Fruit fly (Drosophila melanogaster) whole organism, prepupa: Measurements from ENCODE around the gene mAChR-B.

Source experiments
- CG10631 ChIP-seq: fragments of 200-800 bp; sonication (Bioruptor generic); optimal IDR thresholded peaks from 2 replicates; lab custom pipeline; 2016; ENCODE audit warnings: missing biosample characterization, missing genetic modification characterization
- CG10669 ChIP-seq: fragments of 200-800 bp; sonication (Bioruptor generic); optimal IDR thresholded peaks from 3 replicates; lab custom pipeline; 2018; ENCODE audit warnings: missing biosample characterization, mild to moderate bottlenecking, missing genetic modification characterization, moderate library complexity
- CG11762 ChIP-seq: fragments of 200-800 bp; sonication (Bioruptor generic); optimal IDR thresholded peaks from 3 replicates; lab custom pipeline; 2016; ENCODE audit warnings: missing biosample characterization, missing genetic modification characterization; ENCODE audit not compliant: insufficient read depth
- CG3032 ChIP-seq: fragments of 200-800 bp; optimal IDR thresholded peaks from 2 replicates; lab custom pipeline; 2019; ENCODE audit warnings: missing biosample characterization, mild to moderate bottlenecking, missing genetic modification characterization, moderate library complexity
- CG32006 ChIP-seq: fragments of 200-800 bp; sonication (Bioruptor generic); optimal IDR thresholded peaks from 3 replicates; lab custom pipeline; 2017; ENCODE audit warnings: missing biosample characterization, mild to moderate bottlenecking, missing genetic modification characterization
- CG34406 ChIP-seq: fragments of 200-800 bp; sonication (Bioruptor generic); optimal IDR thresholded peaks from 3 replicates; lab custom pipeline; 2016; ENCODE audit warnings: missing biosample characterization, missing genetic modification characterization
- CG3919 ChIP-seq: fragments of 200-800 bp; sonication (Bioruptor generic); optimal IDR thresholded peaks from 3 replicates; lab custom pipeline; 2016; ENCODE audit warnings: missing biosample characterization, missing genetic modification characterization
- CG6163 ChIP-seq: fragments of 200-800 bp; sonication (Bioruptor generic); IDR thresholded peaks from 3 replicates; pipeline ENCODE4 v1.3.6; 2022; ENCODE audit warnings: missing biosample characterization, missing genetic modification characterization
- CG6792 ChIP-seq: fragments of 200-800 bp; sonication (Bioruptor generic); optimal IDR thresholded peaks from 3 replicates; lab custom pipeline; 2016; ENCODE audit warnings: missing biosample characterization, missing genetic modification characterization
- CG6854 ChIP-seq: fragments of 200-800 bp; sonication (Bioruptor generic); optimal IDR thresholded peaks from 2 replicates; lab custom pipeline; 2017; ENCODE audit warnings: missing biosample characterization, mild to moderate bottlenecking, missing genetic modification characterization
- CG7368 ChIP-seq: fragments of 200-800 bp; sonication (Bioruptor generic); optimal IDR thresholded peaks from 3 replicates; lab custom pipeline; 2016; ENCODE audit warnings: missing biosample characterization, missing genetic modification characterization
- CG8119 ChIP-seq: fragments of 200-800 bp; sonication (Bioruptor generic); IDR thresholded peaks from 3 replicates; pipeline ENCODE4 v1.3.6; 2022; ENCODE audit warnings: missing biosample characterization, missing genetic modification characterization
- CG8319 ChIP-seq: fragments of 200-800 bp; sonication (Bioruptor generic); optimal IDR thresholded peaks from 3 replicates; lab custom pipeline; 2016; ENCODE audit warnings: missing biosample characterization, missing genetic modification characterization
- Eip75B ChIP-seq: fragments of 200-800 bp; sonication (Bioruptor generic); optimal IDR thresholded peaks from 3 replicates; lab custom pipeline; 2016; ENCODE audit warnings: missing biosample characterization, missing genetic modification characterization
- Eip78C ChIP-seq: fragments of 200-800 bp; sonication (Bioruptor generic); peaks from one replicate; lab custom pipeline; 2016; ENCODE audit warnings: missing biosample characterization, missing genetic modification characterization
- Ets21C ChIP-seq: fragments of 200-800 bp; sonication (Bioruptor generic); optimal IDR thresholded peaks from 3 replicates; lab custom pipeline; 2016; ENCODE audit warnings: missing biosample characterization, missing genetic modification characterization
- Ets96B ChIP-seq: fragments of 200-800 bp; optimal IDR thresholded peaks from 2 replicates; lab custom pipeline; 2019; ENCODE audit warnings: missing biosample characterization, mild to moderate bottlenecking, missing genetic modification characterization, moderate library complexity
- Gug ChIP-seq: fragments of 200-800 bp; sonication (Bioruptor generic); IDR thresholded peaks from 2 replicates; pipeline ENCODE4 v1.3.6; 2022; ENCODE audit warnings: missing biosample characterization, missing genetic modification characterization
- Hr38 ChIP-seq: sonication (Bioruptor generic); optimal IDR thresholded peaks from 2 replicates; lab custom pipeline; 2016; ENCODE audit warnings: missing biosample characterization, missing genetic modification characterization
- Hr4 ChIP-seq: fragments of 200-800 bp; sonication (Bioruptor generic); optimal IDR thresholded peaks from 3 replicates; lab custom pipeline; 2016; ENCODE audit warnings: missing biosample characterization, missing genetic modification characterization
- Lpt ChIP-seq: fragments of 200-800 bp; sonication (Bioruptor generic); optimal IDR thresholded peaks from 3 replicates; lab custom pipeline; 2016; ENCODE audit warnings: missing biosample characterization, missing genetic modification characterization
- Met ChIP-seq: fragments of 200-800 bp; sonication (Bioruptor generic); optimal IDR thresholded peaks from 3 replicates; lab custom pipeline; 2016; ENCODE audit warnings: missing biosample characterization, missing genetic modification characterization
- OdsH ChIP-seq: fragments of 200-800 bp; sonication (Bioruptor generic); optimal IDR thresholded peaks from 3 replicates; lab custom pipeline; 2016; ENCODE audit warnings: missing biosample characterization, missing genetic modification characterization
- Smox ChIP-seq: fragments of 200-800 bp; sonication (Bioruptor generic); optimal IDR thresholded peaks from 3 replicates; lab custom pipeline; 2016; ENCODE audit warnings: missing biosample characterization, missing genetic modification characterization
- Sox102F ChIP-seq: fragments of 200-800 bp; sonication (Bioruptor generic); optimal IDR thresholded peaks from 2 replicates; lab custom pipeline; 2016; ENCODE audit warnings: missing biosample characterization, mild to moderate bottlenecking, missing genetic modification characterization
- Sox14 ChIP-seq: fragments of 200-800 bp; sonication (Bioruptor generic); optimal IDR thresholded peaks from 3 replicates; lab custom pipeline; 2016; ENCODE audit warnings: missing biosample characterization, missing genetic modification characterization
- Sox15 ChIP-seq: fragments of 200-800 bp; sonication (Bioruptor generic); optimal IDR thresholded peaks from 3 replicates; lab custom pipeline; 2016; ENCODE audit warnings: missing biosample characterization, missing genetic modification characterization
- acj6 ChIP-seq: fragments of 200-800 bp; sonication (Bioruptor generic); optimal IDR thresholded peaks from 3 replicates; lab custom pipeline; 2016; ENCODE audit warnings: missing biosample characterization, missing genetic modification characterization
- dac ChIP-seq: fragments of 200-800 bp; sonication (Bioruptor generic); optimal IDR thresholded peaks from 2 replicates; lab custom pipeline; 2017; ENCODE audit warnings: missing biosample characterization, mild to moderate bottlenecking, missing genetic modification characterization
- dsx ChIP-seq: fragments of 200-800 bp; optimal IDR thresholded peaks from 3 replicates; lab custom pipeline; 2019; ENCODE audit warnings: missing biosample characterization, mild to moderate bottlenecking, missing genetic modification characterization, moderate library complexity; ENCODE audit not compliant: poor library complexity, severe bottlenecking
- fd85E ChIP-seq: fragments of 200-800 bp; sonication (Bioruptor generic); optimal IDR thresholded peaks from 3 replicates; lab custom pipeline; 2016; ENCODE audit warnings: missing biosample characterization, missing genetic modification characterization
- fkh ChIP-seq: fragments of 200-800 bp; sonication (Bioruptor generic); optimal IDR thresholded peaks from 3 replicates; lab custom pipeline; 2017; ENCODE audit warnings: missing biosample characterization, mild to moderate bottlenecking, missing genetic modification characterization, moderate library complexity
- lz ChIP-seq: fragments of 200-800 bp; sonication (Bioruptor generic); optimal IDR thresholded peaks from 3 replicates; lab custom pipeline; 2016; ENCODE audit warnings: missing biosample characterization, missing genetic modification characterization
- salr ChIP-seq, 2 experiments: fragments of 200-800 bp; sonication (Bioruptor generic); optimal IDR thresholded peaks; 3 replicates each; lab custom pipeline; 2016 to 2018; ENCODE audit warnings: missing biosample characterization in 2 of 2, missing genetic modification characterization in 2 of 2, mild to moderate bottlenecking in 1 of 2
- spab ChIP-seq: fragments of 200-800 bp; sonication (Bioruptor generic); optimal IDR thresholded peaks from 2 replicates; lab custom pipeline; 2017; ENCODE audit warnings: missing biosample characterization, mild to moderate bottlenecking, missing genetic modification characterization, missing genetic modification reagents
- ss ChIP-seq, 2 experiments: fragments of 200-800 bp; sonication (Bioruptor generic); optimal IDR thresholded peaks; 2 replicates in 1 of 2; 3 replicates in 1 of 2; lab custom pipeline; 2017 to 2018; ENCODE audit warnings: mild to moderate bottlenecking in 2 of 2, missing biosample characterization in 2 of 2, missing genetic modification characterization in 2 of 2, moderate library complexity in 1 of 2
- svp ChIP-seq: fragments of 200-800 bp; sonication (Bioruptor generic); peaks from one replicate; lab custom pipeline; 2016; ENCODE audit warnings: missing biosample characterization, missing genetic modification characterization
- topi ChIP-seq: fragments of 200-800 bp; sonication (Bioruptor generic); optimal IDR thresholded peaks from 3 replicates; lab custom pipeline; 2016; ENCODE audit warnings: missing biosample characterization, missing genetic modification characterization
- vri ChIP-seq: fragments of 200-800 bp; sonication (Bioruptor generic); optimal IDR thresholded peaks from 3 replicates; lab custom pipeline; 2016; ENCODE audit warnings: missing biosample characterization, mild to moderate bottlenecking, missing genetic modification characterization

mAChR-B gene

DNA sequence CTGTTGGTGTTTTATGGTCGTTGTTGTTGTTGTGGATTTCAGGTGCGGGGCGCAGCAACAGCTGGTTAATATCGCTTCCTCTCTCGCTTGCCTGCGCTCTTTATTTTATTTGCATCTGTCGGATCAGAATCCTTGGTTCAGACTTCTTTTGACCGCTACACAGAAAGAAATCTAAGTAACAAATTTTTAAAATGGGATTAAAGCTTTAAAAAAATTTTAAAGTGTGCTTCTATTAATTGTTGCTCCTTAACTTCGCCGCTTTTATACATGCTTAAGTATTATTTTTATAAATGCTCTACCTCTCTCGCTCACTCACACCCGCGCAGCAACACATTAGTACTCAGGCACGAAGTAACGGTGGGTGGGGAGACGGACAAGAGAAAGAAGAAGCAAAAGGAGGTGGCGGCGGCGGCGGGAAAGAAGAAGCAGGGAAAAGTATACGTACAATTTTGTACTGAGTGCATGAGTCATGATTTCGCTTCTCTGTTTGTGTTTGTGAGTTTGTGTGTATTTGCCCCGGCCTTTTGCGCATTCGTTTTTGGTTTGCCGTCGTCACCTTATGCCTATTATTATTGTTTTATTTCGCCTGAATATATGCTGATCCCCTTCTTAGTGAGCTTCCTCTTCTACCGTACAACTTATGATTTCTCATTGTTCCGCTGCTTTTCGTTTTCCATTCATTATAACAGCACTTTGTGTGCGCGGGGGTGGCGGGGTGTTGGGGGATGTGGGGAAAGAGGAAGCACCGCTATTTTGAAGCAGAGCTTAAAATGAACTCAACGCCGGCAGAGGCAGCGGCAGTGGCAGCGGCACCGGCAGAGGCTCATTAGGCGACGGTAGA is 55.0 kb downstream of the mAChR-B start (continued):
- peak; percentile 94 for TF ChIP-seq CG6792 (GFP tag; lab: Kevin White, UChicago)
- TF ChIP-seq CG6854 (GFP tag; lab: Kevin White, UChicago) = peak; percentile 79
- peak; percentile 96 for TF ChIP-seq topi (GFP tag; lab: Kevin White, UChicago)
- peak; percentile 89 for TF ChIP-seq Sox15 (GFP tag; lab: Kevin White, UChicago)
- peak; percentile 95 for TF ChIP-seq Eip75B (GFP tag; lab: Kevin White, UChicago)
- TF ChIP-seq Eip78C = peak; percentile 98
- TF ChIP-seq Ets21C (GFP tag; lab: Kevin White, UChicago) = peak; percentile 92
- peak; percentile 95 for TF ChIP-seq lz
- TF ChIP-seq CG3032 = peak; percentile 92
- peak; percentile 94 for TF ChIP-seq CG10669 (GFP tag; lab: Kevin White, UChicago)
- TF ChIP-seq Lpt (GFP tag; lab: Kevin White, UChicago) = peak; percentile 84
- peak; percentile 97 for TF ChIP-seq Met (GFP tag; lab: Kevin White, UChicago)
- TF ChIP-seq CG32006 (GFP tag; lab: Kevin White, UChicago) = peak; percentile 80
- peak; percentile 73 for TF ChIP-seq fd85E (GFP tag; lab: Kevin White, UChicago)
- peak; percentile 95 for TF ChIP-seq CG34406 (GFP tag; lab: Kevin White, UChicago)
- peak; percentile 34 for TF ChIP-seq dac (GFP tag; lab: Kevin White, UChicago)
- TF ChIP-seq Hr4 = peak; percentile 78
- TF ChIP-seq Gug (GFP tag; lab: Robert Waterston, UW) = peak; percentile 70
- peak; percentile 95 for TF ChIP-seq CG6163 (GFP tag; lab: Robert Waterston, UW)
- peak; percentile 94 for TF ChIP-seq Smox (GFP tag; lab: Kevin White, UChicago)
- TF ChIP-seq fkh (GFP tag; lab: Kevin White, UChicago) = peak; percentile 76
- peak; percentile 84 for TF ChIP-seq CG8119
- TF ChIP-seq Sox14 (GFP tag; lab: Kevin White, UChicago) = peak; percentile 97
- peak; percentile 79 for TF ChIP-seq CG11762 (GFP tag; lab: Kevin White, UChicago)
- peak; percentile 94 for TF ChIP-seq vri (GFP tag; lab: Kevin White, UChicago)
- peak; percentile 90 to 93 for TF ChIP-seq ss (GFP tag; optimal IDR thresholded peaks at IDR 0.05; lab: Kevin White, UChicago)
- peak; percentile 89 for TF ChIP-seq spab (GFP tag; lab: Kevin White, UChicago)
- TF ChIP-seq acj6 (GFP tag; lab: Kevin White, UChicago) = peak; percentile 91
- peak; percentile 91 for TF ChIP-seq CG10631 (GFP tag; lab: Kevin White, UChicago)
- TF ChIP-seq Hr38 (GFP tag; lab: Kevin White, UChicago) = no peak

DNA sequence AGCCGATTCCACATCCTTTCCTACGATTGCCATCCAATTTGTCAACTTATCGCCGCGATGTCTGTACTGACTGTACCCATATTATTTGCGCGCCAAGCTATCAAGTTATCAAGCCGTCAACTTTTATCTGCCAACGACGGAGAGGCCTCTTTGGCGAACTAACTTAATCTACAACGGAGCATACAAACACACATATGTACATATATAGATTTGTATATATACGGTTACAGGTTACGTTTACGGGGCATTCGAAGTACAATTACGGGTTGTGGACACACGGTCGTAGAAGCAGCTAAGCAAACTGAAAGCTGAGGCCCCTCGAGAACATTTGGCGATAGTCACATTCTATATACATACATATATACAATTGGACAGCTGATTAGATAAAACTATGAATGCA is 56.1 kb downstream of the mAChR-B start:
- TF ChIP-seq Gug (GFP tag; lab: Robert Waterston, UW) = no peak
- TF ChIP-seq CG3032 = no peak
- no peak for TF ChIP-seq Ets96B
- no peak for TF ChIP-seq CG10669 (GFP tag; lab: Kevin White, UChicago)
- TF ChIP-seq CG8319 (GFP tag; lab: Kevin White, UChicago) = no peak
- TF ChIP-seq svp (GFP tag; lab: Kevin White, UChicago) = peak; percentile 67
- TF ChIP-seq Sox102F (GFP tag; lab: Kevin White, UChicago) = no peak
- no peak for TF ChIP-seq OdsH (GFP tag; lab: Kevin White, UChicago)
- peak; percentile 85 for TF ChIP-seq fkh (GFP tag; lab: Kevin White, UChicago)
- no peak for TF ChIP-seq salr (GFP tag; optimal IDR thresholded peaks at IDR 0.05; lab: Kevin White, UChicago)
- no peak for TF ChIP-seq CG7368 (GFP tag; lab: Kevin White, UChicago)
- no peak for TF ChIP-seq Eip75B (GFP tag; lab: Kevin White, UChicago)
- TF ChIP-seq dsx (GFP tag; lab: Kevin White, UChicago) = no peak
- no peak for TF ChIP-seq CG3919
- TF ChIP-seq, all 60 proteins: peak for 2
